Worm (Caenorhabditis elegans) whole organism, L4/young adult: ENCODE results near the gene T03G6.7.

ENCODE experiments used
- dao-5 ChIP-seq: sonication (generic microtip); optimal IDR thresholded peaks from 2 replicates; lab custom pipeline; 2016; ENCODE audit warnings: missing genotype, missing genetic modification characterization, moderate library complexity, missing compliant biosample characterization
- him-1 ChIP-seq: sonication (generic microtip); optimal IDR thresholded peaks from 2 replicates; lab custom pipeline; 2016; ENCODE audit warnings: missing genotype, missing genetic modification reagents, missing genetic modification characterization, missing compliant biosample characterization

DNA sequence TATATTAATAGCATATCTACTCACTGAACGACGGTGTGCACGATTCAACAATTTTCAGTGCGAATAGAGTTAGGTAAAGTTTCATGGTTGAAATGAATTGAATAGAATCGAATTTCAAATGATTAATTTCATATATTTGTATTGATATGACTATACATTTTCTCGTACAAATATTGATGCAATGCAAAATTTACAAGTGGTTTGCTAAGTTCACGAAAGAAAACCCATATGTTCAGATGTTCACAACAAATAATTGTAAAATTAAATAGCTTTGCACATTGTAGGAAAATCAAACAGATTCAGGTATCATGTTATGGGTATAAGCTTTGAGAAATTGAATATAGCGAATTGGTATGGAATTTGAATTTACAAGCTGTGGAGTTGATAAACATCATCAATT, 8.2 kb upstream of the T03G6.7 start, which contains the start of gene H01M10.2:
- TF ChIP-seq him-1 (tag; lab: Kevin White, UChicago) (no peak), dao-5 (tag; lab: Kevin White, UChicago) (no peak)
